Worm (Caenorhabditis elegans): Measurements from ENCODE around the gene K01A6.4.

ce11 chrIV:11748852-11749251, 8.7 kb upstream of the K01A6.4 start, which contains the start of gene T12A7.6:
- TF ChIP-seq ces-1 (GFP tag; optimal IDR thresholded peaks at IDR 0.05) (no peak), lin-13 (tag; optimal IDR thresholded peaks at IDR 0.05) (no peak), pha-4 (tag; optimal IDR thresholded peaks at IDR 0.05) (no peak), blmp-1 (tag; optimal IDR thresholded peaks at IDR 0.05) (no peak), ztf-11 (tag; optimal IDR thresholded peaks at IDR 0.05) (no peak), cnd-1 (tag; optimal IDR thresholded peaks at IDR 0.05) (no peak), nhr-237 (tag; optimal IDR thresholded peaks at IDR 0.05) (no peak), elt-1 (tag; optimal IDR thresholded peaks at IDR 0.05; ENCODE audit: borderline replicate concordance, insufficient read depth) (no peak), lsy-2 (tag; optimal IDR thresholded peaks at IDR 0.05) (no peak), ham-2 (GFP tag; optimal IDR thresholded peaks at IDR 0.05) (no peak), unc-120 (tag; optimal IDR thresholded peaks at IDR 0.05; ENCODE audit: poor library complexity, severe bottlenecking) (no peak), snpc-4 (tag; optimal IDR thresholded peaks at IDR 0.05) (no peak)
